Worm (Caenorhabditis elegans) whole organism, L1 larva: ENCODE measurements around the gene ptr-18.

Experiments
- C04F5.9 ChIP-seq: sonication (generic microtip); optimal IDR thresholded peaks from 2 replicates; lab custom pipeline; 2016; ENCODE audit warnings: missing genetic modification characterization, missing compliant biosample characterization
- alr-1 ChIP-seq: fragments of 200-800 bp; sonication (Bioruptor generic); optimal IDR thresholded peaks from 2 replicates; lab custom pipeline; 2018; ENCODE audit warnings: borderline replicate concordance, mild to moderate bottlenecking, missing genetic modification characterization, missing compliant biosample characterization
- isw-1 ChIP-seq: fragments of 200-800 bp; sonication (Bioruptor generic); IDR thresholded peaks from 2 replicates; pipeline ENCODE4 v1.3.6; 2022; ENCODE audit warnings: missing genetic modification characterization, missing compliant biosample characterization
- jun-1 ChIP-seq: fragments of 150-350 bp; optimal IDR thresholded peaks from 2 replicates; lab custom pipeline; 2014; ENCODE audit warnings: missing biosample characterization, missing genetic modification reagents, missing genetic modification characterization
- lir-3 ChIP-seq: sonication (generic microtip); optimal IDR thresholded peaks from 2 replicates; lab custom pipeline; 2016; ENCODE audit warnings: mild to moderate bottlenecking, missing genetic modification characterization, moderate library complexity, missing compliant biosample characterization; ENCODE audit not compliant: poor library complexity
- lsy-2 ChIP-seq, 2 experiments: fragments of 150-350 bp; optimal IDR thresholded peaks; 2 replicates each; lab custom pipeline; 2014; ENCODE audit warnings: missing biosample characterization in 2 of 2, missing genetic modification characterization in 2 of 2
- mef-2 ChIP-seq: fragments of 150-350 bp; optimal IDR thresholded peaks from 2 replicates; lab custom pipeline; 2014; ENCODE audit warnings: missing biosample characterization, missing genetic modification characterization
- pqm-1 ChIP-seq: sonication (generic microtip); optimal IDR thresholded peaks from 3 replicates; lab custom pipeline; 2017; ENCODE audit warnings: missing biosample characterization, missing genetic modification characterization
- skn-1 ChIP-seq: fragments of 150-350 bp; optimal IDR thresholded peaks from 2 replicates; lab custom pipeline; 2014; ENCODE audit warnings: missing biosample characterization, missing genetic modification characterization
- tbx-2 ChIP-seq: sonication (generic microtip); optimal IDR thresholded peaks from 2 replicates; lab custom pipeline; 2016; ENCODE audit warnings: missing genetic modification characterization, missing compliant biosample characterization
- unc-30 ChIP-seq: sonication (generic microtip); optimal IDR thresholded peaks from 2 replicates; lab custom pipeline; 2017; ENCODE audit warnings: missing biosample characterization, missing genetic modification characterization
- ztf-11 ChIP-seq, 2 experiments: sonication (generic microtip); optimal IDR thresholded peaks; 2 replicates each; lab custom pipeline; 2016 to 2017; ENCODE audit warnings: missing genetic modification characterization in 2 of 2, missing biosample characterization in 1 of 2, missing compliant biosample characterization in 1 of 2

DNA sequence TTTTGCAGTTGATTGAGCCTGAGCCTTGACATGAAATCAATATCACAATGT lies at the start of gene ptr-18:
- no peak for TF ChIP-seq C04F5.9 (tag; lab: Kevin White, UChicago)
- no peak for TF ChIP-seq ztf-11 (tag; optimal IDR thresholded peaks at IDR 0.05; lab: Kevin White, UChicago)
- no peak for TF ChIP-seq pqm-1 (tag; lab: Kevin White, UChicago)
- TF ChIP-seq lsy-2 (tag; optimal IDR thresholded peaks at IDR 0.05; lab: Kevin White, UChicago), result no peak
- no peak for TF ChIP-seq lir-3 (tag; lab: Kevin White, UChicago)
- no peak for TF ChIP-seq jun-1 (tag; lab: Kevin White, UChicago)
- no peak for TF ChIP-seq skn-1
- TF ChIP-seq isw-1 (GFP tag; lab: Robert Waterston, UW), result no peak
- no peak for TF ChIP-seq unc-30 (tag; lab: Kevin White, UChicago)
- TF ChIP-seq tbx-2, result no peak
- no peak for TF ChIP-seq mef-2 (tag; lab: Kevin White, UChicago)
- TF ChIP-seq alr-1 (tag; lab: Kevin White, UChicago), result no peak
